Fruit fly (Drosophila melanogaster): ENCODE results near the gene Cpr35B.

dm6 chr2L:14462644-14463394 lies 37.8 kb upstream of the Cpr35B start:
- no peak for TF ChIP-seq Myc (optimal IDR thresholded peaks at IDR 0.05)
- no peak for TF ChIP-seq psq (optimal IDR thresholded peaks at IDR 0.05)
- TF ChIP-seq h (optimal IDR thresholded peaks at IDR 0.05), result no peak
- no peak for TF ChIP-seq Sin3A (optimal IDR thresholded peaks at IDR 0.05)
- no peak for TF ChIP-seq ttk (optimal IDR thresholded peaks at IDR 0.05)
- TF ChIP-seq insv (optimal IDR thresholded peaks at IDR 0.05), result no peak
